Fruit fly (Drosophila melanogaster) whole organism, embryonic: ENCODE results near the gene CG31633.

ENCODE experiments used
- Atf-2 ChIP-seq: fragments of 200-800 bp; sonication (Bioruptor generic); optimal IDR thresholded peaks from 2 replicates; lab custom pipeline; 2016; ENCODE audit warnings: missing biosample characterization, missing genetic modification characterization
- Atf6 ChIP-seq: fragments of 200-800 bp; sonication (Bioruptor generic); IDR thresholded peaks from 2 replicates; pipeline ENCODE4 v1.3.6; 2022; ENCODE audit warnings: missing biosample characterization, missing genetic modification characterization
- Bdp1 ChIP-seq: fragments of 200-800 bp; sonication (Bioruptor generic); optimal IDR thresholded peaks from 3 replicates; lab custom pipeline; 2016; ENCODE audit warnings: missing biosample characterization, missing genetic modification characterization
- CG10543 ChIP-seq: fragments of 200-800 bp; sonication (Bioruptor generic); optimal IDR thresholded peaks from 3 replicates; lab custom pipeline; 2017; ENCODE audit warnings: missing biosample characterization, mild to moderate bottlenecking, missing genetic modification characterization, moderate library complexity
- CG11247 ChIP-seq: fragments of 200-800 bp; sonication (Bioruptor generic); IDR thresholded peaks from 2 replicates; pipeline ENCODE4 v1.3.6; 2022; ENCODE audit warnings: missing biosample characterization, missing genetic modification characterization
- CG15269 ChIP-seq: fragments of 200-800 bp; sonication (Bioruptor generic); optimal IDR thresholded peaks from 2 replicates; lab custom pipeline; 2018; ENCODE audit warnings: missing biosample characterization, mild to moderate bottlenecking, missing genetic modification characterization, moderate library complexity
- CG15479 ChIP-seq: fragments of 200-800 bp; sonication (Bioruptor generic); optimal IDR thresholded peaks from 3 replicates; lab custom pipeline; 2019; ENCODE audit warnings: missing biosample characterization, mild to moderate bottlenecking, missing genetic modification characterization, moderate library complexity
- CG17359 ChIP-seq: fragments of 200-800 bp; sonication (Bioruptor generic); optimal IDR thresholded peaks from 3 replicates; lab custom pipeline; 2018; ENCODE audit warnings: missing biosample characterization, mild to moderate bottlenecking, missing genetic modification characterization, moderate library complexity
- CG18011 ChIP-seq: fragments of 200-800 bp; sonication (Bioruptor generic); optimal IDR thresholded peaks from 2 replicates; lab custom pipeline; 2017; ENCODE audit warnings: missing biosample characterization, missing genetic modification characterization, mild to moderate bottlenecking, moderate library complexity, missing genotype
- CG1832 ChIP-seq: fragments of 200-800 bp; sonication (Bioruptor generic); optimal IDR thresholded peaks from 2 replicates; lab custom pipeline; 2017; ENCODE audit warnings: missing biosample characterization, mild to moderate bottlenecking, missing genetic modification characterization, inconsistent platforms
- CG42726 ChIP-seq: fragments of 200-800 bp; sonication (Bioruptor generic); IDR thresholded peaks from 2 replicates; pipeline ENCODE4 v1.3.6; 2022; ENCODE audit warnings: missing biosample characterization, missing genetic modification characterization; ENCODE audit not compliant: partially characterized antibody
- CG6791 ChIP-seq: fragments of 200-800 bp; sonication (Bioruptor generic); IDR thresholded peaks from 3 replicates; pipeline ENCODE4 v1.3.6; 2022; ENCODE audit warnings: missing biosample characterization, missing genetic modification characterization; ENCODE audit not compliant: partially characterized antibody
- CG7271 ChIP-seq: fragments of 200-800 bp; sonication (Bioruptor generic); optimal IDR thresholded peaks from 2 replicates; lab custom pipeline; 2018; ENCODE audit warnings: missing biosample characterization, mild to moderate bottlenecking, missing genetic modification characterization, moderate library complexity
- CG8281 ChIP-seq: fragments of 200-800 bp; sonication (Bioruptor generic); optimal IDR thresholded peaks from 2 replicates; lab custom pipeline; 2018; ENCODE audit warnings: missing biosample characterization, mild to moderate bottlenecking, missing genetic modification characterization, moderate library complexity
- CG8765 ChIP-seq: fragments of 200-800 bp; sonication (Bioruptor generic); IDR thresholded peaks from 2 replicates; pipeline ENCODE4 v1.3.6; 2022; ENCODE audit warnings: missing biosample characterization, missing genetic modification characterization
- CG9437 ChIP-seq: fragments of 200-800 bp; sonication (Bioruptor generic); optimal IDR thresholded peaks from 2 replicates; lab custom pipeline; 2018; ENCODE audit warnings: missing biosample characterization, mild to moderate bottlenecking, missing genetic modification characterization
- Dek ChIP-seq: fragments of 200-800 bp; sonication (Bioruptor generic); optimal IDR thresholded peaks from 3 replicates; lab custom pipeline; 2019; ENCODE audit warnings: missing biosample characterization, mild to moderate bottlenecking, missing genetic modification characterization, moderate library complexity
- Dfd ChIP-seq, 2 experiments: fragments of >200 bp; optimal IDR thresholded peaks; 2 replicates each; lab custom pipeline; 2017; ENCODE audit warnings: missing biosample characterization in 2 of 2, missing genetic modification characterization in 2 of 2
- H15 ChIP-seq: fragments of 200-800 bp; sonication (Bioruptor generic); IDR thresholded peaks from 3 replicates; pipeline ENCODE4 v1.3.6; 2022; ENCODE audit warnings: missing biosample characterization, missing genetic modification characterization
- HLH4C ChIP-seq: fragments of 200-800 bp; sonication (Bioruptor generic); IDR thresholded peaks from 3 replicates; pipeline ENCODE4 v1.3.6; 2022; ENCODE audit warnings: missing biosample characterization, missing genetic modification characterization; ENCODE audit not compliant: partially characterized antibody
- Lim3 ChIP-seq: fragments of 200-800 bp; sonication (Bioruptor generic); IDR thresholded peaks from 2 replicates; pipeline ENCODE4 v1.3.6; 2022; ENCODE audit warnings: missing biosample characterization, missing genetic modification characterization
- Mad ChIP-seq: fragments of 200-800 bp; sonication (Bioruptor generic); optimal IDR thresholded peaks from 2 replicates; lab custom pipeline; 2016; ENCODE audit warnings: missing biosample characterization, missing genetic modification characterization
- Max ChIP-seq: fragments of 200-800 bp; sonication (Bioruptor generic); optimal IDR thresholded peaks from 2 replicates; lab custom pipeline; 2016; ENCODE audit warnings: missing biosample characterization, mild to moderate bottlenecking, missing genetic modification characterization
- Med ChIP-seq: fragments of 200-800 bp; sonication (Bioruptor generic); peaks from one replicate; lab custom pipeline; 2016; ENCODE audit warnings: missing biosample characterization, missing genetic modification characterization, mild to moderate bottlenecking, inconsistent platforms, moderate library complexity
- Meics ChIP-seq: fragments of 200-800 bp; sonication (Bioruptor generic); optimal IDR thresholded peaks from 2 replicates; lab custom pipeline; 2017; ENCODE audit warnings: missing biosample characterization, mild to moderate bottlenecking, missing genetic modification characterization
- Mes4 ChIP-seq: fragments of 200-800 bp; sonication (Bioruptor generic); optimal IDR thresholded peaks from 2 replicates; lab custom pipeline; 2016; ENCODE audit warnings: missing biosample characterization, missing genetic modification characterization
- Mrtf ChIP-seq: fragments of 200-800 bp; sonication (Bioruptor generic); IDR thresholded peaks from 3 replicates; pipeline ENCODE4 v1.3.6; 2022; ENCODE audit warnings: missing biosample characterization, missing genetic modification characterization
- NK7.1 ChIP-seq: fragments of 200-800 bp; sonication (Bioruptor generic); optimal IDR thresholded peaks from 3 replicates; lab custom pipeline; 2016; ENCODE audit warnings: missing biosample characterization, missing genetic modification characterization
- Pdp1 ChIP-seq, 2 experiments: fragments of 200-800 bp; sonication (Bioruptor generic); optimal IDR thresholded peaks; 3 replicates each; lab custom pipeline; 2016; ENCODE audit warnings: missing biosample characterization in 2 of 2, missing genetic modification characterization in 2 of 2, mild to moderate bottlenecking in 1 of 2, moderate library complexity in 1 of 2
- Ptx1 ChIP-seq: fragments of 200-800 bp; sonication (Bioruptor generic); IDR thresholded peaks from 2 replicates; pipeline ENCODE4 v1.3.6; 2022; ENCODE audit warnings: missing biosample characterization, missing genetic modification characterization
- al ChIP-seq: fragments of 200-800 bp; sonication (Bioruptor generic); IDR thresholded peaks from 2 replicates; pipeline ENCODE4 v1.3.6; 2022; ENCODE audit warnings: missing biosample characterization, missing genetic modification characterization
- chinmo ChIP-seq: fragments of 200-800 bp; sonication (Bioruptor generic); IDR thresholded peaks from 4 replicates; pipeline ENCODE4 v1.3.6; 2022; ENCODE audit warnings: missing biosample characterization, missing genetic modification characterization; ENCODE audit not compliant: partially characterized antibody
- ci ChIP-seq: fragments of 200-800 bp; sonication (Bioruptor generic); IDR thresholded peaks from 3 replicates; pipeline ENCODE4 v1.3.6; 2022; ENCODE audit warnings: missing biosample characterization, missing genetic modification characterization
- emc ChIP-seq: fragments of 200-800 bp; sonication (Bioruptor generic); optimal IDR thresholded peaks from 2 replicates; lab custom pipeline; 2016; ENCODE audit warnings: missing biosample characterization, missing genetic modification characterization
- ftz-f1 ChIP-seq: fragments of 200-800 bp; sonication (Bioruptor generic); optimal IDR thresholded peaks from 2 replicates; lab custom pipeline; 2016; ENCODE audit warnings: missing biosample characterization, missing genetic modification characterization
- gcm ChIP-seq: fragments of 200-800 bp; sonication (Bioruptor generic); optimal IDR thresholded peaks from 2 replicates; lab custom pipeline; 2019; ENCODE audit warnings: missing biosample characterization, mild to moderate bottlenecking, missing genetic modification characterization, moderate library complexity
- gfzf ChIP-seq: fragments of 200-800 bp; sonication (Bioruptor generic); optimal IDR thresholded peaks from 2 replicates; lab custom pipeline; 2016; ENCODE audit warnings: missing biosample characterization, mild to moderate bottlenecking, missing genetic modification characterization, moderate library complexity
- jing ChIP-seq: fragments of 200-800 bp; sonication (Bioruptor generic); optimal IDR thresholded peaks from 2 replicates; lab custom pipeline; 2018; ENCODE audit warnings: missing biosample characterization, mild to moderate bottlenecking, missing genetic modification characterization
- pfk ChIP-seq: fragments of 200-800 bp; sonication (Bioruptor generic); optimal IDR thresholded peaks from 2 replicates; lab custom pipeline; 2018; ENCODE audit warnings: missing biosample characterization, mild to moderate bottlenecking, missing genetic modification characterization, moderate library complexity
- phol ChIP-seq: fragments of 200-800 bp; sonication (Bioruptor generic); optimal IDR thresholded peaks from 3 replicates; lab custom pipeline; 2018; ENCODE audit warnings: missing biosample characterization, mild to moderate bottlenecking, missing genetic modification characterization, moderate library complexity
- run ChIP-seq: fragments of 200-800 bp; sonication (Bioruptor generic); optimal IDR thresholded peaks from 3 replicates; lab custom pipeline; 2018; ENCODE audit warnings: missing biosample characterization, mild to moderate bottlenecking, missing genetic modification characterization
- sc ChIP-seq, 3 experiments: fragments of >200 bp in 2 of 3; fragments of 200-800 bp in 1 of 3; sonication (Bioruptor generic) in 1 of 3; optimal IDR thresholded peaks; 2 replicates in 2 of 3; 3 replicates in 1 of 3; lab custom pipeline; 2017; ENCODE audit warnings: mild to moderate bottlenecking in 1 of 3, missing biosample characterization in 1 of 3, missing genetic modification characterization in 1 of 3, missing genetic modification reagents in 1 of 3
- scrt ChIP-seq: fragments of 200-800 bp; sonication (Bioruptor generic); optimal IDR thresholded peaks from 2 replicates; lab custom pipeline; 2018; ENCODE audit warnings: missing biosample characterization, mild to moderate bottlenecking, missing genetic modification characterization, moderate library complexity
- sens-2 ChIP-seq: fragments of 200-800 bp; sonication (Bioruptor generic); IDR thresholded peaks from 2 replicates; pipeline ENCODE4 v1.3.6; 2022; ENCODE audit warnings: missing biosample characterization, missing genetic modification characterization
- sisA ChIP-seq: fragments of 200-800 bp; sonication (Bioruptor generic); IDR thresholded peaks from 2 replicates; pipeline ENCODE4 v1.3.6; 2022; ENCODE audit warnings: missing biosample characterization, missing genetic modification characterization
- toy ChIP-seq: fragments of 200-800 bp; sonication (Bioruptor generic); IDR thresholded peaks from 2 replicates; pipeline ENCODE4 v1.3.6; 2022; ENCODE audit warnings: missing biosample characterization, missing genetic modification characterization
- unc-4 ChIP-seq: fragments of 200-800 bp; sonication (Bioruptor generic); IDR thresholded peaks from 2 replicates; pipeline ENCODE4 v1.3.6; 2022; ENCODE audit warnings: missing biosample characterization, missing genetic modification characterization; ENCODE audit not compliant: partially characterized antibody
- vfl ChIP-seq: fragments of 200-800 bp; sonication (Bioruptor generic); optimal IDR thresholded peaks from 2 replicates; lab custom pipeline; 2016; ENCODE audit warnings: missing biosample characterization, missing genetic modification characterization
- zen2 ChIP-seq: fragments of 200-800 bp; sonication (Bioruptor generic); IDR thresholded peaks from 3 replicates; pipeline ENCODE4 v1.3.6; 2022; ENCODE audit warnings: missing biosample characterization, missing genetic modification characterization; ENCODE audit not compliant: partially characterized antibody

CG31633 gene

DNA sequence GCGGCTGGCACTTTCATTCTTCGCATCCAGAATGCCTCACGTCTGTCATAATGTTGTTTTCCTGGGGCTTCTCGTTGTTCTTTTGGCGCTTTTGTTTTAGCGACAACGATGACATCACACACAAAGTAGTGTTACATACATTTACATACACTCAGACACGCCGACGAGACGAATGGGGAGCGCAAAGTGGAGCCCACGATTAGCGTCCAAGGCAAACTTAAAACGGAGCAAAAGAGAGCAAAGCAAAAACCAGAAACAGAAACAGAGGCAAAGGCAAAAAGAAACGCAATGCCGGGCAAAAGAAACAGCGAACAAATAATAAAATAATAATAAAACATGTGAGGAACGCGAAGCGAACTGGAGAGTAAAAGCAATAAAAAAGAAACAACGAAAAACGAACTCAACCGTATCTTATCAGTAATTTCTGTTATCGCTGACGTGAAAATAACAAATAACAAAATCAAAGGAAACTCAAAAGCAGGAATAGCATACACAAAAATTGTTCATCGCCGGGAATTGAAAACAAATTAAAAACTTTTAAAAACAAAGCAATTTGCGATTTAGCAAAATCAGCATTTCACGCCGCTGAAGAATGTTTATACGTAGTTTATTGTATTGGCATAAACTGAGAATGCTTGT is 11.6 kb downstream of the CG31633 start (continued):
- no peak for TF ChIP-seq Mes4
- peak; percentile 96; the same call in 3 of the 4 replicates for TF ChIP-seq chinmo (GFP tag; lab: Robert Waterston, UW)
- no peak for TF ChIP-seq phol
- no peak for TF ChIP-seq sisA (GFP tag; lab: Robert Waterston, UW)
- TF ChIP-seq Dfd (GFP tag; optimal IDR thresholded peaks at IDR 0.05; lab: Kevin White, UChicago): no peak
- no peak for TF ChIP-seq CG6791 (GFP tag; lab: Robert Waterston, UW)
- no peak for TF ChIP-seq gcm
- TF ChIP-seq Max: no peak
- TF ChIP-seq al (GFP tag; lab: Robert Waterston, UW): no peak
- no peak for TF ChIP-seq sc (optimal IDR thresholded peaks at IDR 0.05; lab: Kevin White, UChicago)
- no peak for TF ChIP-seq sc (GFP tag; optimal IDR thresholded peaks at IDR 0.05; lab: Kevin White, UChicago)
- TF ChIP-seq H15 (GFP tag; lab: Robert Waterston, UW): no peak
- TF ChIP-seq Lim3 (GFP tag; lab: Robert Waterston, UW): no peak
- TF ChIP-seq Ptx1: no peak
- no peak for TF ChIP-seq run
- no peak for TF ChIP-seq Atf-2 (GFP tag; lab: Kevin White, UChicago)
- no peak for TF ChIP-seq toy (GFP tag; lab: Robert Waterston, UW)
- TF ChIP-seq NK7.1: no peak
- no peak for TF ChIP-seq CG15269 (tag; lab: Kevin White, UChicago)
- TF ChIP-seq CG8281: no peak
- TF ChIP-seq ci: 0 out of 3 replicates have a peak, but pooled peaks have one; percentile 55
- no peak for TF ChIP-seq CG1832 (GFP tag; lab: Kevin White, UChicago)
- no peak for TF ChIP-seq CG17359
- no peak for TF ChIP-seq emc (GFP tag; lab: Kevin White, UChicago)
- TF ChIP-seq Atf6: no peak
- TF ChIP-seq CG7271 (tag; lab: Kevin White, UChicago): no peak
- TF ChIP-seq CG11247 (GFP tag; lab: Robert Waterston, UW): no peak
- no peak for TF ChIP-seq vfl
- TF ChIP-seq CG15479: no peak
- TF ChIP-seq CG18011 (GFP tag; lab: Kevin White, UChicago): peak; percentile 2
- no peak for TF ChIP-seq pfk (GFP tag; lab: Kevin White, UChicago)
- peak; percentile 25 for TF ChIP-seq CG10543
- peak in 1 of 2 experiments; percentile 88 for TF ChIP-seq Pdp1 (GFP tag; optimal IDR thresholded peaks at IDR 0.05; lab: Kevin White, UChicago)
- no peak for TF ChIP-seq sens-2 (GFP tag; lab: Robert Waterston, UW)
- TF ChIP-seq scrt (GFP tag; lab: Kevin White, UChicago): no peak
- TF ChIP-seq Mad: no peak
- TF ChIP-seq Med (GFP tag; lab: Kevin White, UChicago): peak; percentile 66
- TF ChIP-seq Meics (GFP tag; lab: Kevin White, UChicago): no peak
- no peak for TF ChIP-seq jing (GFP tag; lab: Kevin White, UChicago)
- no peak for TF ChIP-seq CG9437
- no peak for TF ChIP-seq Mrtf (GFP tag; lab: Robert Waterston, UW)
- TF ChIP-seq unc-4 (GFP tag; lab: Robert Waterston, UW): no peak
- TF ChIP-seq gfzf: no peak
- peak; percentile 7 for TF ChIP-seq ftz-f1 (GFP tag; lab: Kevin White, UChicago)
- TF ChIP-seq Bdp1 (GFP tag; lab: Kevin White, UChicago): no peak
- no peak for TF ChIP-seq zen2 (GFP tag; lab: Robert Waterston, UW)
- TF ChIP-seq CG8765 (GFP tag; lab: Robert Waterston, UW): no peak
- no peak for TF ChIP-seq Dek (tag; lab: Kevin White, UChicago)
- no peak for TF ChIP-seq CG42726 (GFP tag; lab: Robert Waterston, UW)
- no peak for TF ChIP-seq HLH4C (GFP tag; lab: Robert Waterston, UW)
